Fruit fly (Drosophila melanogaster): ENCODE measurements around the gene CG6834.

CG6834 gene

DNA sequence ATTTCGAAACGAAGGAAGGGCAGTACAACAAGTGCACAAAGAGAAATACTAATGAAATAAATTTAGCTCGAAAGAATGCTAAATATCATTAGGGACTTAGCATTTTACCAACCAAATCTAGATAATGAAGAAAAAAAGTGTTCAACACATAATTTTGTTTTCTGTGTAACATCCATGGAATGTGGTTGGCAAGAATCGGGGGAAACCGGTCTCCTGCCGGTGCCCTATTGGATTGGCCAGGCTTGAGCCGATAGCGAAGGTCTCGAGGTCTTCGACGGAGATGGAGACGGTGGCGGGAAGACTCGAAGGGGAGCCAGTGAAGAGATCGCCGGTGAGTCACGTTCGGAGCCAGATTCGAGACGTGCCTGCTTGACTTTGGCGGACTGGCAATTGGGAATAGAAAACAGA, 30.1 kb downstream of the CG6834 start (continued):
- peak; percentile 40 for TF ChIP-seq Hmr (GFP tag; optimal IDR thresholded peaks at IDR 0.05)
- TF ChIP-seq CG11093 (GFP tag; IDR thresholded peaks at IDR 0.05), result no peak
- TF ChIP-seq HLH54F (GFP tag; optimal IDR thresholded peaks at IDR 0.05), result peak; percentile 32
- TF ChIP-seq CG12236 (GFP tag; optimal IDR thresholded peaks at IDR 0.05), result peak; percentile 10
- TF ChIP-seq CG31365 (tag; optimal IDR thresholded peaks at IDR 0.05), result no peak
- TF ChIP-seq CTCF (GFP tag; optimal IDR thresholded peaks at IDR 0.05), result no peak
- TF ChIP-seq run (tag; optimal IDR thresholded peaks at IDR 0.05), result no peak
- no peak for TF ChIP-seq hb (GFP tag; IDR thresholded peaks at IDR 0.05; ENCODE audit: partially characterized antibody)
- no peak for TF ChIP-seq Opbp (GFP tag; IDR thresholded peaks at IDR 0.05; ENCODE audit: partially characterized antibody)
- peak; percentile 4 for TF ChIP-seq CG14710 (tag; optimal IDR thresholded peaks at IDR 0.05)
- peak; percentile 30 for TF ChIP-seq Dip3 (GFP tag; optimal IDR thresholded peaks at IDR 0.05)
- TF ChIP-seq CG13123 (GFP tag; optimal IDR thresholded peaks at IDR 0.05), result no peak
- TF ChIP-seq BEAF-32 (GFP tag; optimal IDR thresholded peaks at IDR 0.05), result no peak
- no peak for TF ChIP-seq GATAe (GFP tag; conservative IDR thresholded peaks at IDR 0.05)
- no peak for TF ChIP-seq sqz (GFP tag; optimal IDR thresholded peaks at IDR 0.05)
- no peak for TF ChIP-seq CG6854 (GFP tag; optimal IDR thresholded peaks at IDR 0.05)
- TF ChIP-seq CG18764 (GFP tag; optimal IDR thresholded peaks at IDR 0.05), result no peak
- TF ChIP-seq HHEX (GFP tag; optimal IDR thresholded peaks at IDR 0.05), result no peak
- TF ChIP-seq twi (tag; optimal IDR thresholded peaks at IDR 0.05), result no peak
- peak; percentile 26 for TF ChIP-seq CG12155 (GFP tag; optimal IDR thresholded peaks at IDR 0.05)
- peak; percentile 1 for TF ChIP-seq scrt (GFP tag; optimal IDR thresholded peaks at IDR 0.05)
- no peak for TF ChIP-seq Poxn (GFP tag; IDR thresholded peaks at IDR 0.05)
- TF ChIP-seq stwl (tag; optimal IDR thresholded peaks at IDR 0.05), result no peak
- TF ChIP-seq CG11696 (GFP tag; IDR thresholded peaks at IDR 0.05), result no peak
- peak; percentile 18 for TF ChIP-seq crc (GFP tag; optimal IDR thresholded peaks at IDR 0.05)
- TF ChIP-seq mld (GFP tag; IDR thresholded peaks at IDR 0.05; ENCODE audit: partially characterized antibody), result no peak
- no peak for TF ChIP-seq chn (GFP tag; optimal IDR thresholded peaks at IDR 0.05)
- TF ChIP-seq CG11398 (GFP tag; optimal IDR thresholded peaks at IDR 0.05), result no peak
- TF ChIP-seq CG3065 (GFP tag; optimal IDR thresholded peaks at IDR 0.05), result no peak
- no peak for TF ChIP-seq peb (GFP tag; IDR thresholded peaks at IDR 0.05)
- TF ChIP-seq ssp (GFP tag; IDR thresholded peaks at IDR 0.05), result no peak
- TF ChIP-seq kni (GFP tag; optimal IDR thresholded peaks at IDR 0.05), result peak; percentile 77
- no peak for TF ChIP-seq Stat92E (GFP tag; optimal IDR thresholded peaks at IDR 0.05)
- peak; percentile 60; the same call in 1 of the 3 replicates for TF ChIP-seq zfh1 (GFP tag; IDR thresholded peaks at IDR 0.05)
- TF ChIP-seq Xbp1 (GFP tag; optimal IDR thresholded peaks at IDR 0.05), result peak; percentile 15
- peak; percentile 82 for TF ChIP-seq CG9932 (GFP tag; IDR thresholded peaks at IDR 0.05)
- TF ChIP-seq CG15479 (GFP tag; optimal IDR thresholded peaks at IDR 0.05), result no peak
- TF ChIP-seq Oli (tag; optimal IDR thresholded peaks at IDR 0.05), result no peak
- TF ChIP-seq pita (GFP tag; optimal IDR thresholded peaks at IDR 0.05), result no peak
- peak; percentile 44 for TF ChIP-seq PHDP (tag; optimal IDR thresholded peaks at IDR 0.05)
- TF ChIP-seq cato (GFP tag; optimal IDR thresholded peaks at IDR 0.05; ENCODE audit: borderline replicate concordance), result no peak
- peak; percentile 79 for TF ChIP-seq Rfx (GFP tag; IDR thresholded peaks at IDR 0.05)
- no peak for TF ChIP-seq prd (optimal IDR thresholded peaks at IDR 0.05)
- peak; percentile 42; the same call in 1 of the 3 replicates for TF ChIP-seq prd (GFP tag; IDR thresholded peaks at IDR 0.05)
- no peak for TF ChIP-seq CG3163 (GFP tag; optimal IDR thresholded peaks at IDR 0.05)
- TF ChIP-seq onecut (GFP tag; IDR thresholded peaks at IDR 0.05), result no peak
- TF ChIP-seq H2.0 (GFP tag; IDR thresholded peaks at IDR 0.05), result no peak
- no peak for TF ChIP-seq pfk (GFP tag; optimal IDR thresholded peaks at IDR 0.05)
- peak; percentile 73 for TF ChIP-seq corto (GFP tag; optimal IDR thresholded peaks at IDR 0.05)
- TF ChIP-seq CG6683 (GFP tag; optimal IDR thresholded peaks at IDR 0.05), result no peak
- TF ChIP-seq CG2202 (tag; optimal IDR thresholded peaks at IDR 0.05), result no peak
- no peak for TF ChIP-seq CG14860 (GFP tag; IDR thresholded peaks at IDR 0.05; ENCODE audit: partially characterized antibody)
